Worm (Caenorhabditis elegans): ENCODE data around the gene T04C12.7.

DNA sequence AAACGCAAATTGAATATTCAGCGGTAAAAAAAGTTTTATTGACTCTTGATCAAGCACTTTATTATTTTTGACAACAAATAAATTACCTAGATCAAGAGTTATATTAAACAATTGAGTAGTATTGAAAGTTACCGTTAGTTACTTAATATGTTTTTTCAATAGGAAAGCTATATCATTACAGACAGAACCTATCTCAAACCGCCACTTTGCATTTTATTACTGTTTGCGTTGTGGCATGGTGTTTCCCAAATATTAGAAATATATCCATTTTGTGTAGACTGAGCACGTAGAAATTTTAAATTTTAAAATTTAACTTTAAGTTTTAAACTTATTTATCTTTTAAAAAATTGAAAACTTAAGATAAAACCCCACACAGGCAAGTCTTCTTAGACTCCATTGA lies 50.5 kb downstream of the T04C12.7 start:
- TF ChIP-seq snpc-4 (tag; optimal IDR thresholded peaks at IDR 0.05) (no peak), ztf-4 (tag; optimal IDR thresholded peaks at IDR 0.05) (no peak)

All from whole organism, L3 larva.